Fruit fly (Drosophila melanogaster): ENCODE measurements around the gene CG18178.
A peak's percentile ranks its signal among the peaks of the same experiment; 100 is the strongest.

CG18178 gene

DNA sequence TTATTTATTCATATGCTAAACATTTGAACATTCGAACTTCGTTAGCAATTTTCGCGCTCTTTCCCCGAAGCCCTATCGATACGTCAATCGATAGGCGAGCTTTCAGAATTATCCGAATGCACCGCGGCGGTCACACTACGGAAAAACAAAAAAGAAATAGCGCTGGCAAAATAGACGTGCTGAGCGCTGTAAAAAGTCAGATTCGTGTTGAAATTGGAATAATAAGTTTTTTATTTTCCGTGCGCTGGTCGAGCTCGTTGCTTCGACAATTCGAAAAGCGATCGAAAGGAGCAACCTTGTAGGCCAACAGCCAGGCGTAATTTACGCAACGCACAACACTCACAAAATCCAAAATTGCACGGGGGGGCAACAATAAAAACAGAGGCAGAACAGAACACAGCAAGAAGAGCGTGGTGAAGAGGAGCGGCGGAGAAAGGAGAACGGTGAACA lies 20.7 kb downstream of the CG18178 start, which contains the start of gene Ubc4:
TSS of gene Ubc4 (plus strand) at position 144 of the 450 bp plus-strand sequence.
- TF ChIP-seq Aef1 (GFP tag; IDR thresholded peaks at IDR 0.05) (0 out of 3 replicates have a peak, but pooled peaks have one; percentile 23), Dp (GFP tag; optimal IDR thresholded peaks at IDR 0.05) (peak; percentile 97), chinmo (GFP tag; IDR thresholded peaks at IDR 0.05; ENCODE audit: partially characterized antibody) (peak; percentile 66; the same call in 3 of the 4 replicates), nerfin-2 (GFP tag; IDR thresholded peaks at IDR 0.05; ENCODE audit: partially characterized antibody) (peak; percentile 56), CG18599 (GFP tag; optimal IDR thresholded peaks at IDR 0.05) (no peak), NFAT (GFP tag; IDR thresholded peaks at IDR 0.05) (peak; percentile 62; the same call in 1 of the 2 replicates), nerfin-1 (tag; optimal IDR thresholded peaks at IDR 0.05) (no peak), toy (GFP tag; IDR thresholded peaks at IDR 0.05) (no peak), Opbp (GFP tag; IDR thresholded peaks at IDR 0.05; ENCODE audit: partially characterized antibody) (peak; percentile 81), CG1233 (GFP tag; optimal IDR thresholded peaks at IDR 0.05) (no peak), Fer1 (GFP tag; optimal IDR thresholded peaks at IDR 0.05) (peak; percentile 4), sens-2 (GFP tag; IDR thresholded peaks at IDR 0.05) (no peak), CG3726 (GFP tag; IDR thresholded peaks at IDR 0.05) (no peak), Ets65A (GFP tag) (peak; percentile 49), CG18262 (tag; optimal IDR thresholded peaks at IDR 0.05) (no peak), odd (GFP tag; optimal IDR thresholded peaks at IDR 0.05) (no peak), slbo (GFP tag; IDR thresholded peaks at IDR 0.05) (peak; percentile 54; the same call in 1 of the 2 replicates), nom (GFP tag; optimal IDR thresholded peaks at IDR 0.05) (peak; percentile 52), unc-4 (GFP tag; IDR thresholded peaks at IDR 0.05; ENCODE audit: partially characterized antibody) (peak; percentile 90), CG6654 (GFP tag; optimal IDR thresholded peaks at IDR 0.05) (no peak), Neu2 (GFP tag; optimal IDR thresholded peaks at IDR 0.05; ENCODE audit: borderline replicate concordance) (no peak), cas (GFP tag; IDR thresholded peaks at IDR 0.05) (no peak), tna (GFP tag; IDR thresholded peaks at IDR 0.05; ENCODE audit: partially characterized antibody) (peak; percentile 71), esg (GFP tag; conservative IDR thresholded peaks at IDR 0.05) (no peak), MESR4 (GFP tag; optimal IDR thresholded peaks at IDR 0.05) (peak; percentile 73), jumu (GFP tag; optimal IDR thresholded peaks at IDR 0.05) (no peak), CG2116 (GFP tag; optimal IDR thresholded peaks at IDR 0.05) (peak; percentile 78), CG12219 (GFP tag; optimal IDR thresholded peaks at IDR 0.05) (no peak), gfzf (GFP tag; optimal IDR thresholded peaks at IDR 0.05) (peak; percentile 82), CG6813 (GFP tag; optimal IDR thresholded peaks at IDR 0.05) (no peak), Eip74EF (GFP tag; optimal IDR thresholded peaks at IDR 0.05) (no peak), chm (GFP tag; IDR thresholded peaks at IDR 0.05) (no peak), CG32532 (GFP tag; IDR thresholded peaks at IDR 0.05) (peak; percentile 32; the same call in 1 of the 2 replicates), HmgD (GFP tag; optimal IDR thresholded peaks at IDR 0.05) (no peak), PHDP (tag; optimal IDR thresholded peaks at IDR 0.05) (peak; percentile 7), HmgZ (tag; optimal IDR thresholded peaks at IDR 0.05) (peak; percentile 55), Med (GFP tag) (peak; percentile 88), Dbx (GFP tag; IDR thresholded peaks at IDR 0.05) (peak; percentile 10; the same call in 1 of the 3 replicates), Xbp1 (GFP tag; optimal IDR thresholded peaks at IDR 0.05) (peak; percentile 5), CG3281 (GFP tag; optimal IDR thresholded peaks at IDR 0.05) (no peak), Sry-δ (GFP tag; optimal IDR thresholded peaks at IDR 0.05) (peak; percentile 86), Dad (GFP tag; optimal IDR thresholded peaks at IDR 0.05) (peak; percentile 2), CG13775 (GFP tag; optimal IDR thresholded peaks at IDR 0.05) (no peak), CG7556 (GFP tag; optimal IDR thresholded peaks at IDR 0.05) (no peak), Rfx (GFP tag; IDR thresholded peaks at IDR 0.05) (peak; percentile 53), BEAF-32 (GFP tag; optimal IDR thresholded peaks at IDR 0.05) (peak; percentile 92), Awh (GFP tag; IDR thresholded peaks at IDR 0.05) (no peak), inv (GFP tag; IDR thresholded peaks at IDR 0.05; ENCODE audit: partially characterized antibody) (peak; percentile 80), MBD-R2 (GFP tag; IDR thresholded peaks at IDR 0.05) (peak; percentile 56; the same call in 1 of the 2 replicates)

All from whole organism, embryonic.